Fruit fly (Drosophila melanogaster): ENCODE measurements around the gene CG31869.

dm6 chr2L:10837491-10837890, 36.6 kb upstream of the CG31869 start, which contains the start of gene Nos:
- TF ChIP-seq CG8478 (optimal IDR thresholded peaks at IDR 0.05) (no peak), CTCF (optimal IDR thresholded peaks at IDR 0.05) (no peak)

All from S2 (cell line).